Worm (Caenorhabditis elegans) whole organism, L2 larva: ENCODE data around the gene R10H10.7.

ENCODE experiments used
- C34F6.9 ChIP-seq: fragments of 150-350 bp; optimal IDR thresholded peaks from 2 replicates; lab custom pipeline; 2014; ENCODE audit warnings: missing biosample characterization, missing genetic modification characterization
- F13H6.1 ChIP-seq: sonication (generic microtip); optimal IDR thresholded peaks from 2 replicates; lab custom pipeline; 2016; ENCODE audit warnings: missing genetic modification characterization, missing compliant biosample characterization
- Y55F3AM.14 ChIP-seq: fragments of 200-800 bp; sonication (Bioruptor generic); optimal IDR thresholded peaks from 2 replicates; lab custom pipeline; 2018; ENCODE audit warnings: mild to moderate bottlenecking, missing genetic modification characterization, missing compliant biosample characterization
- ama-1 ChIP-seq: fragments of 150-350 bp; optimal IDR thresholded peaks from 2 replicates; lab custom pipeline; 2018; ENCODE audit warnings: inconsistent platforms
- blmp-1 ChIP-seq: sonication (generic microtip); optimal IDR thresholded peaks from 2 replicates; lab custom pipeline; 2017; ENCODE audit warnings: missing genetic modification characterization, mild to moderate bottlenecking, missing compliant biosample characterization, antibody characterized with exemption, moderate library complexity; ENCODE audit not compliant: insufficient read depth
- ceh-82 ChIP-seq: fragments of 150-350 bp; optimal IDR thresholded peaks from 2 replicates; lab custom pipeline; 2014; ENCODE audit warnings: missing biosample characterization, missing genetic modification characterization
- crh-2 ChIP-seq: sonication (generic microtip); optimal IDR thresholded peaks from 2 replicates; lab custom pipeline; 2017; ENCODE audit warnings: missing biosample characterization, missing genetic modification characterization
- fos-1 ChIP-seq: fragments of 150-350 bp; optimal IDR thresholded peaks from 2 replicates; lab custom pipeline; 2014; ENCODE audit warnings: missing biosample characterization, missing genetic modification characterization
- lin-11 ChIP-seq: fragments of 150-350 bp; sonication (generic microtip); optimal IDR thresholded peaks from 2 replicates; lab custom pipeline; 2014; ENCODE audit warnings: missing biosample characterization, missing genetic modification characterization, inconsistent platforms, mixed read lengths
- lsy-2 ChIP-seq, 2 experiments: fragments of 150-350 bp in 1 of 2; sonication (generic microtip) in 1 of 2; optimal IDR thresholded peaks; 2 replicates each; lab custom pipeline; 2014 to 2017; ENCODE audit warnings: missing biosample characterization in 2 of 2, missing genetic modification characterization in 2 of 2
- mab-5 ChIP-seq: fragments of 150-350 bp; optimal IDR thresholded peaks from 2 replicates; lab custom pipeline; 2014; ENCODE audit warnings: missing biosample characterization, missing genetic modification characterization
- mbf-1 ChIP-seq: sonication (generic microtip); optimal IDR thresholded peaks from 2 replicates; lab custom pipeline; 2017; ENCODE audit warnings: missing biosample characterization, missing genetic modification characterization
- nhr-10 ChIP-seq: sonication (generic microtip); optimal IDR thresholded peaks from 2 replicates; lab custom pipeline; 2017; ENCODE audit warnings: missing biosample characterization, missing genetic modification characterization
- nhr-11 ChIP-seq: fragments of 150-350 bp; optimal IDR thresholded peaks from 2 replicates; lab custom pipeline; 2014; ENCODE audit warnings: missing biosample characterization, missing genetic modification characterization
- nhr-129 ChIP-seq: fragments of 150-350 bp; optimal IDR thresholded peaks from 2 replicates; lab custom pipeline; 2014; ENCODE audit warnings: missing biosample characterization, missing genetic modification characterization
- nhr-23 ChIP-seq: fragments of 150-350 bp; optimal IDR thresholded peaks from 2 replicates; lab custom pipeline; 2014; ENCODE audit warnings: missing biosample characterization, missing genetic modification reagents, missing genetic modification characterization
- nhr-237 ChIP-seq: fragments of 150-350 bp; optimal IDR thresholded peaks from 2 replicates; lab custom pipeline; 2014; ENCODE audit warnings: missing biosample characterization, missing genetic modification characterization
- nhr-25 ChIP-seq: fragments of 150-350 bp; sonication (generic microtip); optimal IDR thresholded peaks from 3 replicates; lab custom pipeline; 2014; ENCODE audit warnings: missing biosample characterization, missing genetic modification characterization
- nhr-6 ChIP-seq: fragments of 150-350 bp; optimal IDR thresholded peaks from 2 replicates; lab custom pipeline; 2014; ENCODE audit warnings: missing biosample characterization, missing genetic modification characterization
- peb-1 ChIP-seq: fragments of 150-350 bp; optimal IDR thresholded peaks from 2 replicates; lab custom pipeline; 2014; ENCODE audit warnings: missing biosample characterization, missing genetic modification characterization
- sem-4 ChIP-seq: fragments of 150-350 bp; optimal IDR thresholded peaks from 2 replicates; lab custom pipeline; 2014; ENCODE audit warnings: missing biosample characterization, missing genetic modification reagents, missing genetic modification characterization
- sma-9 ChIP-seq, 2 experiments: fragments of 150-350 bp in 1 of 2; sonication (generic microtip) in 1 of 2; optimal IDR thresholded peaks; 2 replicates each; lab custom pipeline; 2014 to 2016; ENCODE audit warnings: missing genetic modification characterization in 2 of 2, mild to moderate bottlenecking in 1 of 2, missing biosample characterization in 1 of 2, missing compliant biosample characterization in 1 of 2, missing genetic modification reagents in 1 of 2, moderate library complexity in 1 of 2
- snpc-4 ChIP-seq: fragments of 150-350 bp; optimal IDR thresholded peaks from 2 replicates; lab custom pipeline; 2014; ENCODE audit warnings: missing biosample characterization, missing genetic modification characterization
- unc-55 ChIP-seq: fragments of 150-350 bp; sonication (generic microtip); optimal IDR thresholded peaks from 3 replicates; lab custom pipeline; 2014; ENCODE audit warnings: missing biosample characterization, missing genetic modification reagents, missing genetic modification characterization
- unc-62 ChIP-seq: fragments of 150-350 bp; optimal IDR thresholded peaks from 2 replicates; lab custom pipeline; 2014; ENCODE audit warnings: missing biosample characterization, missing genetic modification reagents, missing genetic modification characterization
- zag-1 ChIP-seq: fragments of 150-350 bp; optimal IDR thresholded peaks from 2 replicates; lab custom pipeline; 2014; ENCODE audit warnings: missing biosample characterization, missing genetic modification characterization
- ztf-4 ChIP-seq: fragments of 150-350 bp; optimal IDR thresholded peaks from 2 replicates; lab custom pipeline; 2014; ENCODE audit warnings: missing biosample characterization, missing genetic modification characterization

The R10H10.7 gene

ce11 chrIV:10425129-10425528 lies 11.4 kb upstream of the R10H10.7 start:
- TF ChIP-seq nhr-10 (tag; lab: Kevin White, UChicago) (no peak), nhr-129 (tag; lab: Kevin White, UChicago) (peak; percentile 24), crh-2 (peak; percentile 6), F13H6.1 (tag; lab: Kevin White, UChicago) (peak; percentile 24), unc-62 (GFP tag; lab: Kevin White, UChicago) (no peak), fos-1 (tag; lab: Kevin White, UChicago) (peak; percentile 21), lin-11 (tag; lab: Kevin White, UChicago) (no peak), lsy-2 (tag; optimal IDR thresholded peaks at IDR 0.05; lab: Kevin White, UChicago) (peak in 1 of 2 experiments; percentile 53), mbf-1 (tag; lab: Kevin White, UChicago) (no peak), sma-9 (GFP tag; optimal IDR thresholded peaks at IDR 0.05; lab: Kevin White, UChicago) (no peak), sma-9 (tag; optimal IDR thresholded peaks at IDR 0.05; lab: Kevin White, UChicago) (no peak), C34F6.9 (tag; lab: Kevin White, UChicago) (peak; percentile 37), unc-55 (peak; percentile 47), ztf-4 (tag; lab: Kevin White, UChicago) (no peak)

ce11 chrIV:10424535-10424934 lies 10.8 kb upstream of the R10H10.7 start, which contains the start of gene F13B12.1:
Gene F13B12.1, minus strand, starts transcription at chrIV:10424635.
- no peak for TF ChIP-seq nhr-23
- TF ChIP-seq ama-1 (lab: Kevin White, UChicago) = no peak
- TF ChIP-seq crh-2 = no peak
- no peak for TF ChIP-seq nhr-10 (tag; lab: Kevin White, UChicago)
- TF ChIP-seq nhr-11 (tag; lab: Kevin White, UChicago) = no peak
- no peak for TF ChIP-seq ceh-82 (tag; lab: Kevin White, UChicago)
- no peak for TF ChIP-seq fos-1 (tag; lab: Kevin White, UChicago)
- no peak for TF ChIP-seq mbf-1 (tag; lab: Kevin White, UChicago)
- no peak for TF ChIP-seq snpc-4 (tag; lab: Kevin White, UChicago)

- peak; percentile 38 for TF ChIP-seq F13H6.1 (tag; lab: Kevin White, UChicago)
- no peak for TF ChIP-seq nhr-237
Observed at ce11 chrIV:10422230-10422629, 8.5 kb upstream of the R10H10.7 start.

ce11 chrIV:10421256-10421655 lies 7.5 kb upstream of the R10H10.7 start:
- TF ChIP-seq blmp-1 (tag; lab: Kevin White, UChicago) (peak; percentile 41), sma-9 (GFP tag; optimal IDR thresholded peaks at IDR 0.05; lab: Kevin White, UChicago) (no peak), sma-9 (tag; optimal IDR thresholded peaks at IDR 0.05; lab: Kevin White, UChicago) (no peak), mab-5 (tag; lab: Kevin White, UChicago) (no peak), nhr-129 (tag; lab: Kevin White, UChicago) (peak; percentile 18)

ce11 chrIV:10420440-10420839 lies 6.7 kb upstream of the R10H10.7 start:
- TF ChIP-seq fos-1 (tag; lab: Kevin White, UChicago) (peak; percentile 71), F13H6.1 (tag; lab: Kevin White, UChicago) (no peak)

ce11 chrIV:10419896-10420295 lies 6.2 kb upstream of the R10H10.7 start:
- TF ChIP-seq C34F6.9 (tag; lab: Kevin White, UChicago) (peak; percentile 44), nhr-25 (tag; lab: Kevin White, UChicago) (peak; percentile 32), crh-2 (no peak), nhr-129 (tag; lab: Kevin White, UChicago) (peak; percentile 18), unc-55 (peak; percentile 24), lin-11 (tag; lab: Kevin White, UChicago) (no peak), mab-5 (tag; lab: Kevin White, UChicago) (peak; percentile 12), zag-1 (tag; lab: Kevin White, UChicago) (no peak), Y55F3AM.14 (GFP tag; lab: Kevin White, UChicago) (peak; percentile 1)

ce11 chrIV:10417781-10418180 lies 4.1 kb upstream of the R10H10.7 start, which contains the start of gene F13B12.6:
Gene F13B12.6, minus strand, starts transcription at chrIV:10417881.
- TF ChIP-seq nhr-6 (tag; lab: Kevin White, UChicago) (no peak), ama-1 (lab: Kevin White, UChicago) (no peak), nhr-11 (tag; lab: Kevin White, UChicago) (no peak), peb-1 (tag; lab: Kevin White, UChicago) (no peak), sem-4 (tag; lab: Kevin White, UChicago) (no peak)
